Worm (Caenorhabditis elegans): ENCODE measurements around the gene C17C3.3.
A peak's percentile ranks its signal among the peaks of the same experiment; 100 is the strongest.

The C17C3.3 gene

ce11 chrII:5556431-5556830, 5.1 kb upstream of the C17C3.3 start, which contains the start of gene ins-11:
Gene ins-11 (plus strand): TSS chrII:5556731.
- TF ChIP-seq ama-1 (optimal IDR thresholded peaks at IDR 0.05) (no peak), ceh-34 (tag; optimal IDR thresholded peaks at IDR 0.05) (no peak), fkh-10 (GFP tag; optimal IDR thresholded peaks at IDR 0.05) (no peak), rnt-1 (tag; optimal IDR thresholded peaks at IDR 0.05) (no peak), eyg-1 (tag; optimal IDR thresholded peaks at IDR 0.05) (no peak), hlh-8 (tag; optimal IDR thresholded peaks at IDR 0.05) (no peak), pax-1 (tag; optimal IDR thresholded peaks at IDR 0.05) (no peak)

- no peak for TF ChIP-seq T23F11.4 (GFP tag; optimal IDR thresholded peaks at IDR 0.05)
- TF ChIP-seq elt-2 (tag; optimal IDR thresholded peaks at IDR 0.05) = peak; percentile 31
These were observed 4.4 kb upstream of the C17C3.3 start for ce11 chrII:5557134-5557533.

ce11 chrII:5565082-5565623, 3.6 kb downstream of the C17C3.3 start:
- TF ChIP-seq Y22D7AL.16 (tag; optimal IDR thresholded peaks at IDR 0.05) (no peak), dmd-4 (tag; optimal IDR thresholded peaks at IDR 0.05; ENCODE audit: borderline replicate concordance) (no peak), nhr-232 (tag; optimal IDR thresholded peaks at IDR 0.05) (no peak), hlh-15 (tag; optimal IDR thresholded peaks at IDR 0.05) (no peak), ceh-24 (tag; optimal IDR thresholded peaks at IDR 0.05) (no peak), hlh-30 (tag; optimal IDR thresholded peaks at IDR 0.05; ENCODE audit: insufficient read depth) (no peak), ahr-1 (tag; optimal IDR thresholded peaks at IDR 0.05) (no peak), syd-9 (tag; optimal IDR thresholded peaks at IDR 0.05) (no peak), ceh-34 (tag; optimal IDR thresholded peaks at IDR 0.05) (no peak), pqm-1 (tag; optimal IDR thresholded peaks at IDR 0.05) (no peak)

- TF ChIP-seq ceh-24 (tag; optimal IDR thresholded peaks at IDR 0.05) (no peak), ceh-9 (tag; optimal IDR thresholded peaks at IDR 0.05) (no peak), nhr-11 (tag; optimal IDR thresholded peaks at IDR 0.05) (no peak), hlh-30 (tag; optimal IDR thresholded peaks at IDR 0.05; ENCODE audit: insufficient read depth) (no peak), K09A11.1 (tag; optimal IDR thresholded peaks at IDR 0.05; ENCODE audit: insufficient read depth) (no peak), npax-4 (tag; optimal IDR thresholded peaks at IDR 0.05) (no peak), che-1 (tag; optimal IDR thresholded peaks at IDR 0.05) (no peak), C08G9.2 (tag; optimal IDR thresholded peaks at IDR 0.05) (no peak), ceh-6 (GFP tag; optimal IDR thresholded peaks at IDR 0.05) (no peak), K02D7.2 (tag; optimal IDR thresholded peaks at IDR 0.05) (no peak), ama-1 (optimal IDR thresholded peaks at IDR 0.05) (no peak), ref-2 (tag; optimal IDR thresholded peaks at IDR 0.05) (no peak), ets-4 (tag; optimal IDR thresholded peaks at IDR 0.05) (no peak), sox-4 (tag; optimal IDR thresholded peaks at IDR 0.05) (no peak)
These were observed 8.7 kb downstream of the C17C3.3 start, which contains the start of the genes C17C3.1 and C17C3.15 for ce11 chrII:5570272-5570671. Gene C17C3.1 (plus strand): TSS chrII:5570572. Gene C17C3.15 (plus strand): TSS chrII:5570654.

- TF ChIP-seq dve-1 (tag; optimal IDR thresholded peaks at IDR 0.05) = no peak
- no peak for TF ChIP-seq ceh-34 (tag; optimal IDR thresholded peaks at IDR 0.05)
- no peak for TF ChIP-seq pha-2 (tag; optimal IDR thresholded peaks at IDR 0.05)
- TF ChIP-seq ceh-18 (tag; optimal IDR thresholded peaks at IDR 0.05) = no peak
- TF ChIP-seq nhr-232 (tag; optimal IDR thresholded peaks at IDR 0.05) = no peak
- TF ChIP-seq ahr-1 (tag; optimal IDR thresholded peaks at IDR 0.05) = no peak
- no peak for TF ChIP-seq unc-42 (tag; optimal IDR thresholded peaks at IDR 0.05)
- no peak for TF ChIP-seq C08G9.2 (tag; optimal IDR thresholded peaks at IDR 0.05)
- TF ChIP-seq ceh-19 (GFP tag; optimal IDR thresholded peaks at IDR 0.05) = no peak
- no peak for TF ChIP-seq ceh-9 (tag; optimal IDR thresholded peaks at IDR 0.05)
- no peak for TF ChIP-seq eyg-1 (tag; optimal IDR thresholded peaks at IDR 0.05)
These were observed 10.7 kb downstream of the C17C3.3 start for ce11 chrII:5572082-5572746.

Measured in whole organism, late embryonic.